Fruit fly (Drosophila melanogaster) whole organism, embryonic: ENCODE results near the gene Cad99C.

ENCODE experiments used
- Atf-2 ChIP-seq: fragments of 200-800 bp; sonication (Bioruptor generic); optimal IDR thresholded peaks from 2 replicates; lab custom pipeline; 2016; ENCODE audit warnings: missing biosample characterization, missing genetic modification characterization
- CG10321 ChIP-seq: fragments of 200-800 bp; sonication (Bioruptor generic); IDR thresholded peaks from 2 replicates; pipeline ENCODE4 v1.3.6; 2022; ENCODE audit warnings: missing biosample characterization, missing genetic modification characterization
- CG11093 ChIP-seq: fragments of 200-800 bp; sonication (Bioruptor generic); IDR thresholded peaks from 3 replicates; pipeline ENCODE4 v1.3.6; 2022; ENCODE audit warnings: missing biosample characterization, missing genetic modification characterization
- CG14050 ChIP-seq: fragments of 200-800 bp; sonication (Bioruptor generic); IDR thresholded peaks from 3 replicates; pipeline ENCODE4 v1.3.6; 2022; ENCODE audit warnings: missing biosample characterization, missing genetic modification characterization
- CG14441 ChIP-seq: fragments of 200-800 bp; sonication (Bioruptor generic); IDR thresholded peaks from 2 replicates; pipeline ENCODE4 v1.3.6; 2022; ENCODE audit warnings: missing biosample characterization, missing genetic modification characterization
- CG14667 ChIP-seq: fragments of 200-800 bp; sonication (Bioruptor generic); IDR thresholded peaks from 2 replicates; pipeline ENCODE4 v1.3.6; 2022; ENCODE audit warnings: missing biosample characterization, missing genetic modification characterization
- CG1603 ChIP-seq: fragments of 200-800 bp; sonication (Bioruptor generic); optimal IDR thresholded peaks from 2 replicates; lab custom pipeline; 2019; ENCODE audit warnings: missing biosample characterization, mild to moderate bottlenecking, missing genetic modification characterization, moderate library complexity
- CG1792 ChIP-seq: fragments of 200-800 bp; sonication (Bioruptor generic); optimal IDR thresholded peaks from 2 replicates; lab custom pipeline; 2016; ENCODE audit warnings: missing biosample characterization, missing genetic modification characterization
- CG1832 ChIP-seq: fragments of 200-800 bp; sonication (Bioruptor generic); optimal IDR thresholded peaks from 2 replicates; lab custom pipeline; 2017; ENCODE audit warnings: missing biosample characterization, mild to moderate bottlenecking, missing genetic modification characterization, inconsistent platforms
- CG18764 ChIP-seq: fragments of 200-800 bp; sonication (Bioruptor generic); optimal IDR thresholded peaks from 3 replicates; lab custom pipeline; 2016; ENCODE audit warnings: missing biosample characterization, missing genetic modification characterization
- CG42726 ChIP-seq: fragments of 200-800 bp; sonication (Bioruptor generic); IDR thresholded peaks from 2 replicates; pipeline ENCODE4 v1.3.6; 2022; ENCODE audit warnings: missing biosample characterization, missing genetic modification characterization; ENCODE audit not compliant: partially characterized antibody
- CG4282 ChIP-seq: fragments of 200-800 bp; sonication (Bioruptor generic); optimal IDR thresholded peaks from 2 replicates; lab custom pipeline; 2016; ENCODE audit warnings: missing biosample characterization, missing genetic modification characterization
- CG4328 ChIP-seq: fragments of 200-800 bp; sonication (Bioruptor generic); optimal IDR thresholded peaks from 3 replicates; lab custom pipeline; 2017; ENCODE audit warnings: missing biosample characterization, missing genetic modification reagents, missing genetic modification characterization
- CG43689 ChIP-seq: fragments of 200-800 bp; sonication (Bioruptor generic); IDR thresholded peaks from 2 replicates; pipeline ENCODE4 v1.3.6; 2022; ENCODE audit warnings: missing biosample characterization, missing genetic modification characterization
- CG4617 ChIP-seq: fragments of 200-800 bp; sonication (Bioruptor generic); optimal IDR thresholded peaks from 3 replicates; lab custom pipeline; 2016; ENCODE audit warnings: missing biosample characterization, missing genetic modification characterization, borderline replicate concordance
- CG4854 ChIP-seq: fragments of 200-800 bp; sonication (Bioruptor generic); optimal IDR thresholded peaks from 2 replicates; lab custom pipeline; 2016; ENCODE audit warnings: missing biosample characterization, missing genetic modification characterization, inconsistent platforms
- CG5180 ChIP-seq: fragments of 200-800 bp; sonication (Bioruptor generic); optimal IDR thresholded peaks from 3 replicates; lab custom pipeline; 2017; ENCODE audit warnings: missing biosample characterization, missing genetic modification characterization, mild to moderate bottlenecking, moderate library complexity, missing genetic modification reagents
- CG5245 ChIP-seq: fragments of 200-800 bp; sonication (Bioruptor generic); optimal IDR thresholded peaks from 3 replicates; lab custom pipeline; 2016; ENCODE audit warnings: missing biosample characterization, missing genetic modification characterization
- CG6683 ChIP-seq: fragments of 200-800 bp; sonication (Bioruptor generic); optimal IDR thresholded peaks from 2 replicates; lab custom pipeline; 2017; ENCODE audit warnings: missing biosample characterization, mild to moderate bottlenecking, missing genetic modification characterization, missing genetic modification reagents
- CG6791 ChIP-seq: fragments of 200-800 bp; sonication (Bioruptor generic); IDR thresholded peaks from 3 replicates; pipeline ENCODE4 v1.3.6; 2022; ENCODE audit warnings: missing biosample characterization, missing genetic modification characterization; ENCODE audit not compliant: partially characterized antibody
- CG6854 ChIP-seq: fragments of 200-800 bp; sonication (Bioruptor generic); optimal IDR thresholded peaks from 3 replicates; lab custom pipeline; 2017; ENCODE audit warnings: missing biosample characterization, mild to moderate bottlenecking, missing genetic modification characterization
- CG7271 ChIP-seq: fragments of 200-800 bp; sonication (Bioruptor generic); optimal IDR thresholded peaks from 2 replicates; lab custom pipeline; 2018; ENCODE audit warnings: missing biosample characterization, mild to moderate bottlenecking, missing genetic modification characterization, moderate library complexity
- CG8924 ChIP-seq: fragments of 200-800 bp; optimal IDR thresholded peaks from 3 replicates; lab custom pipeline; 2019; ENCODE audit warnings: missing biosample characterization, mild to moderate bottlenecking, missing genetic modification characterization, moderate library complexity
- CG9437 ChIP-seq: fragments of 200-800 bp; sonication (Bioruptor generic); optimal IDR thresholded peaks from 2 replicates; lab custom pipeline; 2018; ENCODE audit warnings: missing biosample characterization, mild to moderate bottlenecking, missing genetic modification characterization
- CG9817 ChIP-seq: fragments of 200-800 bp; sonication (Bioruptor generic); optimal IDR thresholded peaks from 2 replicates; lab custom pipeline; 2018; ENCODE audit warnings: missing biosample characterization, mild to moderate bottlenecking, missing genetic modification characterization, moderate library complexity
- D19A ChIP-seq: fragments of 200-800 bp; optimal IDR thresholded peaks from 3 replicates; lab custom pipeline; 2019; ENCODE audit warnings: missing biosample characterization, mild to moderate bottlenecking, missing genetic modification characterization, moderate library complexity
- Dip3 ChIP-seq: fragments of 200-800 bp; sonication (Bioruptor generic); optimal IDR thresholded peaks from 3 replicates; lab custom pipeline; 2016; ENCODE audit warnings: missing biosample characterization, missing genetic modification characterization
- Dll ChIP-seq: fragments of 200-800 bp; sonication (Bioruptor generic); IDR thresholded peaks from 4 replicates; pipeline ENCODE4 v1.3.6; 2022; ENCODE audit warnings: missing biosample characterization, missing genetic modification characterization; ENCODE audit not compliant: partially characterized antibody
- Doc2 ChIP-seq: fragments of 200-800 bp; sonication (Bioruptor generic); IDR thresholded peaks from 2 replicates; pipeline ENCODE4 v1.3.6; 2022; ENCODE audit warnings: missing biosample characterization, missing genetic modification characterization
- Dref ChIP-seq: fragments of 200-800 bp; sonication (Bioruptor generic); IDR thresholded peaks from 2 replicates; pipeline ENCODE4 v1.3.6; 2022; ENCODE audit warnings: missing biosample characterization, missing genetic modification characterization
- Eip74EF ChIP-seq, 2 experiments: fragments of 200-800 bp in 1 of 2; fragments of >200 bp in 1 of 2; sonication (Bioruptor generic) in 1 of 2; optimal IDR thresholded peaks; 2 replicates each; lab custom pipeline; 2017 to 2019; ENCODE audit warnings: missing biosample characterization in 2 of 2, missing genetic modification characterization in 2 of 2, mild to moderate bottlenecking in 1 of 2, moderate library complexity in 1 of 2
- HLHmδ ChIP-seq: fragments of 200-800 bp; sonication (Bioruptor generic); optimal IDR thresholded peaks from 2 replicates; lab custom pipeline; 2018; ENCODE audit warnings: missing biosample characterization, mild to moderate bottlenecking, missing genetic modification characterization, moderate library complexity
- MESR4 ChIP-seq: fragments of 200-800 bp; sonication (Bioruptor generic); optimal IDR thresholded peaks from 2 replicates; lab custom pipeline; 2018; ENCODE audit warnings: missing biosample characterization, mild to moderate bottlenecking, missing genetic modification characterization, moderate library complexity
- NK7.1 ChIP-seq: fragments of 200-800 bp; sonication (Bioruptor generic); optimal IDR thresholded peaks from 3 replicates; lab custom pipeline; 2016; ENCODE audit warnings: missing biosample characterization, missing genetic modification characterization
- ap ChIP-seq: fragments of 200-800 bp; sonication (Bioruptor generic); IDR thresholded peaks from 2 replicates; pipeline ENCODE4 v1.3.6; 2022; ENCODE audit warnings: missing biosample characterization, missing genetic modification characterization
- az2 ChIP-seq: fragments of 200-800 bp; sonication (Bioruptor generic); optimal IDR thresholded peaks from 3 replicates; lab custom pipeline; 2016; ENCODE audit warnings: missing biosample characterization, missing genetic modification characterization
- crp ChIP-seq, 2 experiments: fragments of 200-800 bp; sonication (Bioruptor generic); optimal IDR thresholded peaks; 2 replicates in 1 of 2; 3 replicates in 1 of 2; lab custom pipeline; 2017; ENCODE audit warnings: missing biosample characterization in 2 of 2, missing genetic modification characterization in 2 of 2, mild to moderate bottlenecking in 1 of 2, moderate library complexity in 1 of 2
- emc ChIP-seq: fragments of 200-800 bp; sonication (Bioruptor generic); optimal IDR thresholded peaks from 2 replicates; lab custom pipeline; 2016; ENCODE audit warnings: missing biosample characterization, missing genetic modification characterization
- gce ChIP-seq: fragments of 200-800 bp; sonication (Bioruptor generic); IDR thresholded peaks from 3 replicates; pipeline ENCODE4 v1.3.6; 2022; ENCODE audit warnings: missing biosample characterization, missing genetic modification characterization
- grau ChIP-seq: fragments of 200-800 bp; optimal IDR thresholded peaks from 3 replicates; lab custom pipeline; 2019; ENCODE audit warnings: missing biosample characterization, mild to moderate bottlenecking, missing genetic modification characterization, moderate library complexity
- gro ChIP-seq: fragments of 200-800 bp; sonication (Bioruptor generic); optimal IDR thresholded peaks from 2 replicates; lab custom pipeline; 2016; ENCODE audit warnings: missing biosample characterization, missing genetic modification characterization
- her ChIP-seq: fragments of 200-800 bp; sonication (Bioruptor generic); optimal IDR thresholded peaks from 2 replicates; lab custom pipeline; 2016; ENCODE audit warnings: missing biosample characterization, missing genetic modification characterization
- lola ChIP-seq, 3 experiments: fragments of >200 bp in 2 of 3; fragments of 200-800 bp in 1 of 3; sonication (Bioruptor generic) in 1 of 3; optimal IDR thresholded peaks; 2 replicates each; lab custom pipeline; 2017 to 2019; ENCODE audit warnings: missing biosample characterization in 3 of 3, missing genetic modification characterization in 3 of 3, mild to moderate bottlenecking in 1 of 3, moderate library complexity in 1 of 3
- nerfin-2 ChIP-seq: fragments of 200-800 bp; sonication (Bioruptor generic); IDR thresholded peaks from 2 replicates; pipeline ENCODE4 v1.3.6; 2022; ENCODE audit warnings: missing biosample characterization, missing genetic modification characterization; ENCODE audit not compliant: partially characterized antibody
- pzg ChIP-seq: fragments of 200-800 bp; sonication (Bioruptor generic); optimal IDR thresholded peaks from 3 replicates; lab custom pipeline; 2018; ENCODE audit warnings: missing biosample characterization, mild to moderate bottlenecking, missing genetic modification characterization, moderate library complexity
- stc ChIP-seq: fragments of 200-800 bp; sonication (Bioruptor generic); IDR thresholded peaks from 2 replicates; pipeline ENCODE4 v1.3.6; 2022; ENCODE audit warnings: missing biosample characterization, missing genetic modification characterization
- sug ChIP-seq: fragments of 200-800 bp; optimal IDR thresholded peaks from 2 replicates; lab custom pipeline; 2019; ENCODE audit warnings: missing biosample characterization, mild to moderate bottlenecking, missing genetic modification characterization, moderate library complexity
- twi ChIP-seq: fragments of 200-800 bp; optimal IDR thresholded peaks from 2 replicates; lab custom pipeline; 2019; ENCODE audit warnings: missing biosample characterization, mild to moderate bottlenecking, missing genetic modification characterization, moderate library complexity
- usp ChIP-seq: fragments of >200 bp; optimal IDR thresholded peaks from 2 replicates; lab custom pipeline; 2017; ENCODE audit warnings: missing biosample characterization, missing genetic modification characterization
- wor ChIP-seq: fragments of 200-800 bp; sonication (Bioruptor generic); IDR thresholded peaks from 2 replicates; pipeline ENCODE4 v1.3.6; 2022; ENCODE audit warnings: missing biosample characterization, missing genetic modification characterization

Gene Cad99C

dm6 chr3R:29894393-29894792 lies 52.9 kb downstream of the Cad99C start (continued):
- peak; percentile 20 for TF ChIP-seq twi (tag; lab: Kevin White, UChicago)
- peak; percentile 52 for TF ChIP-seq CG1603 (tag; lab: Kevin White, UChicago)
- TF ChIP-seq MESR4 (GFP tag; lab: Kevin White, UChicago): no peak
- TF ChIP-seq CG43689 (GFP tag; lab: Robert Waterston, UW): peak; percentile 25; the same call in 1 of the 2 replicates
- peak; percentile 19 for TF ChIP-seq CG4854 (GFP tag; lab: Kevin White, UChicago)
- TF ChIP-seq CG10321: no peak; the same call in 1 of the 2 replicates
- TF ChIP-seq usp (GFP tag; lab: Kevin White, UChicago): no peak
- no peak for TF ChIP-seq emc
- no peak for TF ChIP-seq pzg (GFP tag; lab: Kevin White, UChicago)
- TF ChIP-seq CG14667 (GFP tag; lab: Robert Waterston, UW): peak; percentile 43; the same call in 1 of the 2 replicates
- peak; percentile 19 for TF ChIP-seq NK7.1 (GFP tag; lab: Kevin White, UChicago)
- no peak for TF ChIP-seq lola (GFP tag; optimal IDR thresholded peaks at IDR 0.05; lab: Kevin White, UChicago)
- no peak for TF ChIP-seq Dref (GFP tag; lab: Robert Waterston, UW)
- TF ChIP-seq gce (GFP tag; lab: Robert Waterston, UW): 0 out of 3 replicates have a peak, but pooled peaks have one; percentile 26
- no peak for TF ChIP-seq CG18764 (GFP tag; lab: Kevin White, UChicago)
- TF ChIP-seq Dll (GFP tag; lab: Robert Waterston, UW): no peak
- TF ChIP-seq CG7271 (tag; lab: Kevin White, UChicago): no peak
- TF ChIP-seq sug: peak; percentile 66
- no peak for TF ChIP-seq CG4617 (GFP tag; lab: Kevin White, UChicago)
- TF ChIP-seq CG4282 (GFP tag; lab: Kevin White, UChicago): no peak
- no peak for TF ChIP-seq crp (GFP tag; optimal IDR thresholded peaks at IDR 0.05; lab: Kevin White, UChicago)
- TF ChIP-seq CG11093: peak; percentile 35; the same call in 1 of the 3 replicates
- TF ChIP-seq Dip3 (GFP tag; lab: Kevin White, UChicago): peak; percentile 38
- TF ChIP-seq CG6854 (GFP tag; lab: Kevin White, UChicago): no peak
- TF ChIP-seq Atf-2 (GFP tag; lab: Kevin White, UChicago): peak; percentile 6
- peak; percentile 38 for TF ChIP-seq gro (GFP tag; lab: Kevin White, UChicago)
- no peak for TF ChIP-seq CG9437
- peak in 1 of 2 experiments; percentile 51 for TF ChIP-seq Eip74EF (GFP tag; optimal IDR thresholded peaks at IDR 0.05; lab: Kevin White, UChicago)
- peak; percentile 36 for TF ChIP-seq az2 (GFP tag; lab: Kevin White, UChicago)
- TF ChIP-seq D19A: peak; percentile 52
- peak; percentile 79 for TF ChIP-seq grau (tag; lab: Kevin White, UChicago)
- TF ChIP-seq CG42726: no peak
- peak; percentile 32 for TF ChIP-seq wor (GFP tag; lab: Robert Waterston, UW)
- peak; percentile 74 for TF ChIP-seq CG14441 (GFP tag; lab: Robert Waterston, UW)
- TF ChIP-seq Doc2 (GFP tag; lab: Robert Waterston, UW): no peak
- TF ChIP-seq nerfin-2 (GFP tag; lab: Robert Waterston, UW): no peak
- no peak for TF ChIP-seq CG1832 (GFP tag; lab: Kevin White, UChicago)
- TF ChIP-seq stc (GFP tag; lab: Robert Waterston, UW): peak; percentile 36; the same call in 1 of the 2 replicates
- TF ChIP-seq CG9817 (tag; lab: Kevin White, UChicago): peak; percentile 64
- no peak; the same call in 2 of the 3 replicates for TF ChIP-seq CG14050 (GFP tag; lab: Robert Waterston, UW)
- TF ChIP-seq ap (GFP tag; lab: Robert Waterston, UW): no peak
- TF ChIP-seq CG4328 (GFP tag; lab: Kevin White, UChicago): peak; percentile 8
- peak; percentile 55 for TF ChIP-seq CG5180 (GFP tag; lab: Kevin White, UChicago)
- TF ChIP-seq her (GFP tag; lab: Kevin White, UChicago): peak; percentile 45
- no peak for TF ChIP-seq CG5245 (GFP tag; lab: Kevin White, UChicago)
- TF ChIP-seq CG8924: peak; percentile 68
- no peak for TF ChIP-seq CG6791 (GFP tag; lab: Robert Waterston, UW)
- TF ChIP-seq CG6683 (GFP tag; lab: Kevin White, UChicago): no peak
- TF ChIP-seq CG1792: no peak
- TF ChIP-seq HLHmδ (GFP tag; lab: Kevin White, UChicago): no peak
